Worm (Caenorhabditis elegans): Measurements from ENCODE around the gene F53A2.9.

F53A2.9 gene

ce11 chrIII:13322578-13322977 lies 36.6 kb downstream of the F53A2.9 start, which contains the start of gene F53A2.11:
Gene F53A2.11, minus strand, starts transcription at chrIII:13322678.
- no peak for TF ChIP-seq madf-9 (GFP tag; conservative IDR thresholded peaks at IDR 0.05)
- TF ChIP-seq lin-38 (GFP tag; IDR thresholded peaks at IDR 0.05) = no peak
- no peak for TF ChIP-seq ces-1 (GFP tag; optimal IDR thresholded peaks at IDR 0.05)
- no peak for TF ChIP-seq php-3 (GFP tag; IDR thresholded peaks at IDR 0.05)

- TF ChIP-seq F37D6.2 (tag; optimal IDR thresholded peaks at IDR 0.05) (no peak), daf-16 (GFP tag; optimal IDR thresholded peaks at IDR 0.05) (no peak), daf-16 (tag; optimal IDR thresholded peaks at IDR 0.05) (no peak), F10B5.3 (tag; optimal IDR thresholded peaks at IDR 0.05) (no peak), ceh-82 (tag; optimal IDR thresholded peaks at IDR 0.05) (no peak), aha-1 (tag) (peak; percentile 95)
Observed at ce11 chrIII:13317383-13317911, 41.7 kb downstream of the F53A2.9 start.

ce11 chrIII:13316935-13317334 lies 42.2 kb downstream of the F53A2.9 start:
- TF ChIP-seq D1046.2 (GFP tag; IDR thresholded peaks at IDR 0.05) = 0 out of 2 replicates have a peak, but pooled peaks have one; percentile 9
- TF ChIP-seq daf-12 (tag; optimal IDR thresholded peaks at IDR 0.05) = no peak

- TF ChIP-seq unc-62 (GFP tag; optimal IDR thresholded peaks at IDR 0.05 in 1 of 2) (peak in 1 of 2 experiments; percentile 91), unc-62 (tag; optimal IDR thresholded peaks at IDR 0.05) (no peak), nhr-25 (tag; optimal IDR thresholded peaks at IDR 0.05; ENCODE audit: borderline replicate concordance, insufficient read depth) (no peak), F37D6.2 (tag; optimal IDR thresholded peaks at IDR 0.05) (no peak)
Observed at ce11 chrIII:13315071-13315470, 44.1 kb downstream of the F53A2.9 start, which contains the start of gene dph-7. Gene dph-7, plus strand, starts transcription at chrIII:13315123.

- TF ChIP-seq unc-39 (tag; optimal IDR thresholded peaks at IDR 0.05) (no peak), daf-12 (tag; optimal IDR thresholded peaks at IDR 0.05) (no peak), zip-2 (tag; optimal IDR thresholded peaks at IDR 0.05) (no peak), Y5F2A.4 (GFP tag; optimal IDR thresholded peaks at IDR 0.05) (no peak), dmd-9 (GFP tag; IDR thresholded peaks at IDR 0.05) (no peak), nhr-48 (tag; optimal IDR thresholded peaks at IDR 0.05) (no peak), hif-1 (tag; optimal IDR thresholded peaks at IDR 0.05) (no peak), ama-1 (optimal IDR thresholded peaks at IDR 0.05) (no peak)
Observed at ce11 chrIII:13314636-13315035, 44.5 kb downstream of the F53A2.9 start.

- TF ChIP-seq lin-1 (GFP tag; IDR thresholded peaks at IDR 0.05) (no peak), jun-1 (tag; optimal IDR thresholded peaks at IDR 0.05) (no peak), lir-3 (tag; optimal IDR thresholded peaks at IDR 0.05) (no peak), dpl-1 (GFP tag; optimal IDR thresholded peaks at IDR 0.05) (peak; percentile 54), nhr-237 (tag; optimal IDR thresholded peaks at IDR 0.05) (no peak), lin-38 (GFP tag; IDR thresholded peaks at IDR 0.05) (peak; percentile 65), lin-13 (GFP tag; optimal IDR thresholded peaks at IDR 0.05) (no peak), madf-9 (GFP tag; conservative IDR thresholded peaks at IDR 0.05) (no peak), ctbp-1 (GFP tag; IDR thresholded peaks at IDR 0.05) (no peak), rbr-2 (tag; optimal IDR thresholded peaks at IDR 0.05) (no peak), R02D3.7 (tag; optimal IDR thresholded peaks at IDR 0.05) (no peak), hmg-1.1 (GFP tag; IDR thresholded peaks at IDR 0.05) (no peak), nhr-76 (tag; optimal IDR thresholded peaks at IDR 0.05) (no peak), ZK546.5 (tag; optimal IDR thresholded peaks at IDR 0.05) (no peak), F37D6.2 (tag; optimal IDR thresholded peaks at IDR 0.05) (no peak), nhr-111 (GFP tag; optimal IDR thresholded peaks at IDR 0.05) (no peak), ztf-7 (tag; optimal IDR thresholded peaks at IDR 0.05) (no peak), nhr-25 (tag; optimal IDR thresholded peaks at IDR 0.05; ENCODE audit: borderline replicate concordance, insufficient read depth) (no peak), dmd-9 (GFP tag; IDR thresholded peaks at IDR 0.05) (no peak), aha-1 (tag) (no peak), dve-1 (tag; optimal IDR thresholded peaks at IDR 0.05; ENCODE audit: insufficient read depth) (peak; percentile 8), saeg-2 (GFP tag; IDR thresholded peaks at IDR 0.05) (no peak), unc-130 (GFP tag; optimal IDR thresholded peaks at IDR 0.05) (no peak), ZK337.2 (GFP tag; IDR thresholded peaks at IDR 0.05) (no peak), Y75B8A.6 (GFP tag; IDR thresholded peaks at IDR 0.05) (no peak), tag-97 (GFP tag; IDR thresholded peaks at IDR 0.05) (no peak)
Observed at ce11 chrIII:13313788-13314187, 45.4 kb downstream of the F53A2.9 start, which contains the start of gene Y43F4B.10. Gene Y43F4B.10, plus strand, starts transcription at chrIII:13314068.
